Worm (Caenorhabditis elegans): ENCODE measurements around the gene col-2.

Gene col-2

ce11 chrIV:10053550-10053949 is 31.7 kb downstream of the col-2 start, which contains the start of gene srv-12:
TSS of gene srv-12 (minus strand) at chrIV:10053650.
- TF ChIP-seq F13C5.2 (tag; optimal IDR thresholded peaks at IDR 0.05): no peak
- TF ChIP-seq hmbx-1 (tag; optimal IDR thresholded peaks at IDR 0.05): no peak
- no peak for TF ChIP-seq flt-1 (GFP tag; IDR thresholded peaks at IDR 0.05)
- no peak for TF ChIP-seq scrt-1 (GFP tag; IDR thresholded peaks at IDR 0.05)
- no peak for TF ChIP-seq tra-4 (tag; optimal IDR thresholded peaks at IDR 0.05)
- TF ChIP-seq ets-7 (tag; optimal IDR thresholded peaks at IDR 0.05): no peak

ce11 chrIV:10051088-10051487 is 34.2 kb downstream of the col-2 start, which contains the start of gene T04B2.8:
TSS of gene T04B2.8 (minus strand) at chrIV:10051188.
- no peak for TF ChIP-seq hmg-4 (GFP tag; optimal IDR thresholded peaks at IDR 0.05)
- no peak for TF ChIP-seq ceh-13 (GFP tag; optimal IDR thresholded peaks at IDR 0.05)
- TF ChIP-seq hmbx-1 (tag; optimal IDR thresholded peaks at IDR 0.05): no peak
- TF ChIP-seq hnd-1 (tag; optimal IDR thresholded peaks at IDR 0.05): no peak
- no peak for TF ChIP-seq tbx-11 (GFP tag; IDR thresholded peaks at IDR 0.05)
- TF ChIP-seq tbx-37 (GFP tag; conservative IDR thresholded peaks at IDR 0.05): no peak
- no peak for TF ChIP-seq ama-1 (optimal IDR thresholded peaks at IDR 0.05)
- TF ChIP-seq tra-4 (tag; optimal IDR thresholded peaks at IDR 0.05): no peak
- TF ChIP-seq ceh-36 (tag; optimal IDR thresholded peaks at IDR 0.05): no peak
- no peak for TF ChIP-seq B0310.2 (tag; optimal IDR thresholded peaks at IDR 0.05)
- TF ChIP-seq aly-1 (tag; optimal IDR thresholded peaks at IDR 0.05): no peak
- TF ChIP-seq flt-1 (GFP tag; IDR thresholded peaks at IDR 0.05): no peak
- no peak for TF ChIP-seq ets-7 (tag; optimal IDR thresholded peaks at IDR 0.05)
- no peak for TF ChIP-seq sea-1 (GFP tag; conservative IDR thresholded peaks at IDR 0.05)
- TF ChIP-seq scrt-1 (GFP tag; IDR thresholded peaks at IDR 0.05): no peak

- TF ChIP-seq pes-1 (GFP tag; IDR thresholded peaks at IDR 0.05) (no peak), F13C5.2 (tag; optimal IDR thresholded peaks at IDR 0.05) (no peak), tbx-11 (GFP tag; IDR thresholded peaks at IDR 0.05) (no peak), B0310.2 (tag; optimal IDR thresholded peaks at IDR 0.05) (no peak), scrt-1 (GFP tag; IDR thresholded peaks at IDR 0.05) (no peak), ama-1 (optimal IDR thresholded peaks at IDR 0.05) (no peak), tbx-37 (GFP tag; conservative IDR thresholded peaks at IDR 0.05) (no peak), flt-1 (GFP tag; IDR thresholded peaks at IDR 0.05) (no peak), ceh-36 (tag; optimal IDR thresholded peaks at IDR 0.05) (no peak), ceh-13 (GFP tag; optimal IDR thresholded peaks at IDR 0.05) (no peak), sea-1 (GFP tag; conservative IDR thresholded peaks at IDR 0.05) (no peak), aly-1 (tag; optimal IDR thresholded peaks at IDR 0.05) (no peak)
Measured at ce11 chrIV:10048268-10048667, 37.0 kb downstream of the col-2 start.

ce11 chrIV:10047108-10047507 is 38.1 kb downstream of the col-2 start, which contains the start of gene T04B2.3:
TSS of gene T04B2.3 (plus strand) at chrIV:10047408.
- TF ChIP-seq ceh-36 (tag; optimal IDR thresholded peaks at IDR 0.05): no peak
- no peak for TF ChIP-seq tbx-37 (GFP tag; conservative IDR thresholded peaks at IDR 0.05)

ce11 chrIV:10046005-10046404 is 39.2 kb downstream of the col-2 start:
- no peak for TF ChIP-seq B0310.2 (tag; optimal IDR thresholded peaks at IDR 0.05)
- no peak for TF ChIP-seq hmg-4 (GFP tag; optimal IDR thresholded peaks at IDR 0.05)
- TF ChIP-seq tra-4 (tag; optimal IDR thresholded peaks at IDR 0.05): no peak
- TF ChIP-seq tbx-37 (GFP tag; conservative IDR thresholded peaks at IDR 0.05): no peak
- no peak for TF ChIP-seq ama-1 (optimal IDR thresholded peaks at IDR 0.05)
- no peak for TF ChIP-seq scrt-1 (GFP tag; IDR thresholded peaks at IDR 0.05)

ce11 chrIV:10042881-10043280 is 42.4 kb downstream of the col-2 start, which contains the start of gene frk-1:
TSS of gene frk-1 (plus strand) at chrIV:10043181.
- TF ChIP-seq ets-7 (tag; optimal IDR thresholded peaks at IDR 0.05) (no peak), pes-1 (GFP tag; IDR thresholded peaks at IDR 0.05) (no peak), sea-1 (GFP tag; conservative IDR thresholded peaks at IDR 0.05) (no peak), hmbx-1 (tag; optimal IDR thresholded peaks at IDR 0.05) (no peak), ama-1 (optimal IDR thresholded peaks at IDR 0.05) (no peak), flt-1 (GFP tag; IDR thresholded peaks at IDR 0.05) (no peak), ceh-13 (GFP tag; optimal IDR thresholded peaks at IDR 0.05) (no peak), hmg-4 (GFP tag; optimal IDR thresholded peaks at IDR 0.05) (no peak), F13C5.2 (tag; optimal IDR thresholded peaks at IDR 0.05) (no peak), hnd-1 (tag; optimal IDR thresholded peaks at IDR 0.05) (no peak), tbx-11 (GFP tag; IDR thresholded peaks at IDR 0.05) (no peak), aly-1 (tag; optimal IDR thresholded peaks at IDR 0.05) (no peak), B0310.2 (tag; optimal IDR thresholded peaks at IDR 0.05) (no peak), ceh-36 (tag; optimal IDR thresholded peaks at IDR 0.05) (no peak), scrt-1 (GFP tag; IDR thresholded peaks at IDR 0.05) (no peak), tra-4 (tag; optimal IDR thresholded peaks at IDR 0.05) (no peak), tbx-37 (GFP tag; conservative IDR thresholded peaks at IDR 0.05) (no peak)

ce11 chrIV:10040803-10041202 is 44.4 kb downstream of the col-2 start, which contains the start of gene dhs-31:
TSS of gene dhs-31 (minus strand) at chrIV:10040903.
- TF ChIP-seq pes-1 (GFP tag; IDR thresholded peaks at IDR 0.05) (no peak), flt-1 (GFP tag; IDR thresholded peaks at IDR 0.05) (no peak), hmbx-1 (tag; optimal IDR thresholded peaks at IDR 0.05) (no peak), tra-4 (tag; optimal IDR thresholded peaks at IDR 0.05) (no peak), hnd-1 (tag; optimal IDR thresholded peaks at IDR 0.05) (no peak), sea-1 (GFP tag; conservative IDR thresholded peaks at IDR 0.05) (no peak), ceh-13 (GFP tag; optimal IDR thresholded peaks at IDR 0.05) (no peak), scrt-1 (GFP tag; IDR thresholded peaks at IDR 0.05) (no peak), F13C5.2 (tag; optimal IDR thresholded peaks at IDR 0.05) (no peak), B0310.2 (tag; optimal IDR thresholded peaks at IDR 0.05) (no peak), aly-1 (tag; optimal IDR thresholded peaks at IDR 0.05) (no peak), ets-7 (tag; optimal IDR thresholded peaks at IDR 0.05) (no peak), tbx-11 (GFP tag; IDR thresholded peaks at IDR 0.05) (no peak), ceh-36 (tag; optimal IDR thresholded peaks at IDR 0.05) (no peak), hmg-4 (GFP tag; optimal IDR thresholded peaks at IDR 0.05) (no peak), ama-1 (optimal IDR thresholded peaks at IDR 0.05) (no peak)

ce11 chrIV:10036966-10037365 is 48.3 kb downstream of the col-2 start, which contains the start of gene F44D12.10:
TSS of gene F44D12.10 (minus strand) at chrIV:10037066.
- no peak for TF ChIP-seq F13C5.2 (tag; optimal IDR thresholded peaks at IDR 0.05)
- no peak for TF ChIP-seq B0310.2 (tag; optimal IDR thresholded peaks at IDR 0.05)
- TF ChIP-seq ceh-13 (GFP tag; optimal IDR thresholded peaks at IDR 0.05): no peak
- no peak for TF ChIP-seq tbx-37 (GFP tag; conservative IDR thresholded peaks at IDR 0.05)
- TF ChIP-seq tra-4 (tag; optimal IDR thresholded peaks at IDR 0.05): no peak
- TF ChIP-seq hnd-1 (tag; optimal IDR thresholded peaks at IDR 0.05): no peak
- TF ChIP-seq ama-1 (optimal IDR thresholded peaks at IDR 0.05): no peak
- TF ChIP-seq scrt-1 (GFP tag; IDR thresholded peaks at IDR 0.05): no peak
- TF ChIP-seq hmbx-1 (tag; optimal IDR thresholded peaks at IDR 0.05): no peak
- TF ChIP-seq aly-1 (tag; optimal IDR thresholded peaks at IDR 0.05): no peak
- no peak for TF ChIP-seq pes-1 (GFP tag; IDR thresholded peaks at IDR 0.05)
- TF ChIP-seq sea-1 (GFP tag; conservative IDR thresholded peaks at IDR 0.05): no peak
